Worm (Caenorhabditis elegans) whole organism, L3 larva: ENCODE measurements around the gene C41H7.2.

ENCODE experiments used
- R02D3.7 ChIP-seq: fragments of 150-350 bp; optimal IDR thresholded peaks from 2 replicates; lab custom pipeline; 2014; ENCODE audit warnings: missing biosample characterization, missing genetic modification characterization
- aly-2 ChIP-seq: fragments of 150-350 bp; optimal IDR thresholded peaks from 2 replicates; lab custom pipeline; 2014; ENCODE audit warnings: missing biosample characterization, missing genetic modification characterization
- ama-1 ChIP-seq: fragments of 150-350 bp; optimal IDR thresholded peaks from 2 replicates; lab custom pipeline; 2018
- ceh-16 ChIP-seq: sonication (generic microtip); optimal IDR thresholded peaks from 2 replicates; lab custom pipeline; 2017; ENCODE audit warnings: missing biosample characterization, missing genetic modification characterization
- ceh-28 ChIP-seq: fragments of 150-350 bp; optimal IDR thresholded peaks from 2 replicates; lab custom pipeline; 2014; ENCODE audit warnings: missing biosample characterization, missing genetic modification reagents, missing genetic modification characterization
- ceh-9 ChIP-seq: sonication (generic microtip); optimal IDR thresholded peaks from 2 replicates; lab custom pipeline; 2018; ENCODE audit warnings: missing biosample characterization, missing genetic modification characterization
- daf-12 ChIP-seq: fragments of 150-350 bp; optimal IDR thresholded peaks from 2 replicates; lab custom pipeline; 2014; ENCODE audit warnings: missing biosample characterization, missing genetic modification reagents, missing genetic modification characterization
- egl-27 ChIP-seq: sonication (generic microtip); optimal IDR thresholded peaks from 4 replicates; lab custom pipeline; 2017; ENCODE audit warnings: missing biosample characterization, missing genetic modification reagents, missing genetic modification characterization
- elt-1 ChIP-seq: fragments of 150-350 bp; optimal IDR thresholded peaks from 2 replicates; lab custom pipeline; 2014; ENCODE audit warnings: missing biosample characterization, missing genetic modification characterization
- elt-3 ChIP-seq, 3 experiments: fragments of 150-350 bp in 1 of 3; sonication (generic microtip) in 2 of 3; optimal IDR thresholded peaks; 2 replicates in 2 of 3; 4 replicates in 1 of 3; lab custom pipeline; 2014 to 2017; ENCODE audit warnings: missing biosample characterization in 3 of 3, missing genetic modification characterization in 3 of 3
- eor-1 ChIP-seq, 2 experiments: fragments of 150-350 bp; optimal IDR thresholded peaks; 2 replicates each; lab custom pipeline; 2014 to 2018; ENCODE audit warnings: missing biosample characterization in 2 of 2, missing genetic modification characterization in 2 of 2
- fkh-2 ChIP-seq: fragments of 150-350 bp; optimal IDR thresholded peaks from 2 replicates; lab custom pipeline; 2014; ENCODE audit warnings: missing biosample characterization, missing genetic modification reagents, missing genetic modification characterization
- fos-1 ChIP-seq: fragments of 150-350 bp; optimal IDR thresholded peaks from 2 replicates; lab custom pipeline; 2014; ENCODE audit warnings: missing biosample characterization, missing genetic modification characterization
- lin-39 ChIP-seq: fragments of 150-350 bp; optimal IDR thresholded peaks from 2 replicates; lab custom pipeline; 2018; ENCODE audit warnings: missing biosample characterization, missing genetic modification reagents, missing genetic modification characterization
- mdl-1 ChIP-seq: fragments of 150-350 bp; optimal IDR thresholded peaks from 2 replicates; lab custom pipeline; 2014; ENCODE audit warnings: missing biosample characterization, missing genetic modification characterization
- mml-1 ChIP-seq: fragments of 150-350 bp; sonication (generic microtip); optimal IDR thresholded peaks from 3 replicates; lab custom pipeline; 2014; ENCODE audit warnings: missing biosample characterization, missing genetic modification characterization
- nfya-1 ChIP-seq: sonication (generic microtip); optimal IDR thresholded peaks from 2 replicates; lab custom pipeline; 2017; ENCODE audit warnings: missing genetic modification characterization, mild to moderate bottlenecking, missing compliant biosample characterization, antibody characterized with exemption, moderate library complexity; ENCODE audit not compliant: insufficient read depth
- nhr-11 ChIP-seq: fragments of 150-350 bp; optimal IDR thresholded peaks from 2 replicates; lab custom pipeline; 2014; ENCODE audit warnings: missing biosample characterization, missing genetic modification characterization
- nhr-12 ChIP-seq: fragments of 150-350 bp; optimal IDR thresholded peaks from 2 replicates; lab custom pipeline; 2014; ENCODE audit warnings: missing biosample characterization, missing genetic modification characterization
- nhr-237 ChIP-seq: fragments of 150-350 bp; optimal IDR thresholded peaks from 2 replicates; lab custom pipeline; 2014; ENCODE audit warnings: missing biosample characterization, missing genetic modification characterization
- nhr-28 ChIP-seq: fragments of 150-350 bp; optimal IDR thresholded peaks from 2 replicates; lab custom pipeline; 2014; ENCODE audit warnings: missing biosample characterization, missing genetic modification characterization
- nhr-76 ChIP-seq: fragments of 150-350 bp; sonication (generic microtip); optimal IDR thresholded peaks from 5 replicates; lab custom pipeline; 2014; ENCODE audit warnings: missing biosample characterization, missing genetic modification characterization
- nhr-77 ChIP-seq: fragments of 150-350 bp; optimal IDR thresholded peaks from 2 replicates; lab custom pipeline; 2014; ENCODE audit warnings: missing biosample characterization, missing genetic modification characterization
- pha-4 ChIP-seq: fragments of 150-350 bp; optimal IDR thresholded peaks from 2 replicates; lab custom pipeline; 2014; ENCODE audit warnings: missing biosample characterization, missing genetic modification reagents, missing genetic modification characterization
- pqm-1 ChIP-seq: fragments of 150-350 bp; optimal IDR thresholded peaks from 2 replicates; lab custom pipeline; 2017; ENCODE audit warnings: missing biosample characterization, missing genetic modification characterization, inconsistent platforms
- sea-2 ChIP-seq: fragments of 150-350 bp; sonication (generic microtip); optimal IDR thresholded peaks from 4 replicates; lab custom pipeline; 2014; ENCODE audit warnings: missing biosample characterization, missing genetic modification reagents, missing genetic modification characterization
- skn-1 ChIP-seq: fragments of 150-350 bp; optimal IDR thresholded peaks from 2 replicates; lab custom pipeline; 2014; ENCODE audit warnings: missing biosample characterization, missing genetic modification characterization
- snpc-4 ChIP-seq: fragments of 150-350 bp; optimal IDR thresholded peaks from 2 replicates; lab custom pipeline; 2014; ENCODE audit warnings: missing biosample characterization, missing genetic modification characterization
- tbx-2 ChIP-seq: sonication (generic microtip); optimal IDR thresholded peaks from 2 replicates; lab custom pipeline; 2016; ENCODE audit warnings: mild to moderate bottlenecking, missing genetic modification characterization, missing compliant biosample characterization
- unc-39 ChIP-seq: sonication (generic microtip); optimal IDR thresholded peaks from 4 replicates; lab custom pipeline; 2017; ENCODE audit warnings: missing biosample characterization, missing genetic modification characterization
- zag-1 ChIP-seq: fragments of 150-350 bp; optimal IDR thresholded peaks from 2 replicates; lab custom pipeline; 2014; ENCODE audit warnings: missing biosample characterization, missing genetic modification characterization

Gene C41H7.2

ce11 chrII:3005499-3005898, 9.1 kb upstream of the C41H7.2 start, which contains the start of gene lido-12:
Gene lido-12, plus strand, starts transcription at chrII:3005799.
- no peak for TF ChIP-seq nhr-12 (tag; lab: Kevin White, UChicago)
- TF ChIP-seq nhr-237 (tag; lab: Kevin White, UChicago): no peak
- no peak for TF ChIP-seq R02D3.7 (tag; lab: Kevin White, UChicago)
- no peak for TF ChIP-seq mdl-1
- TF ChIP-seq aly-2 (tag; lab: Kevin White, UChicago): no peak
- no peak for TF ChIP-seq snpc-4

- TF ChIP-seq R02D3.7 (tag; lab: Kevin White, UChicago) (no peak), snpc-4 (no peak)
These were observed 6.2 kb upstream of the C41H7.2 start, which contains the start of gene sdz-5 for ce11 chrII:3008400-3008799. Gene sdz-5, plus strand, starts transcription at chrII:3008700.

ce11 chrII:3012133-3012532, 2.5 kb upstream of the C41H7.2 start, which contains the start of gene C41H7.9:
Gene C41H7.9, minus strand, starts transcription at chrII:3012233.
- no peak for TF ChIP-seq nhr-11 (tag; lab: Kevin White, UChicago)
- TF ChIP-seq nfya-1: no peak
- no peak for TF ChIP-seq ama-1 (lab: Kevin White, UChicago)
- no peak for TF ChIP-seq mml-1 (tag; lab: Kevin White, UChicago)
- TF ChIP-seq sea-2: no peak
- TF ChIP-seq unc-39 (tag; lab: Kevin White, UChicago): no peak
- TF ChIP-seq lin-39 (tag; lab: Kevin White, UChicago): no peak
- TF ChIP-seq R02D3.7 (tag; lab: Kevin White, UChicago): no peak
- no peak for TF ChIP-seq elt-3 (tag; optimal IDR thresholded peaks at IDR 0.05; lab: Kevin White, UChicago)
- no peak for TF ChIP-seq snpc-4
- no peak for TF ChIP-seq zag-1 (tag; lab: Kevin White, UChicago)
- no peak for TF ChIP-seq fos-1 (tag; lab: Kevin White, UChicago)
- TF ChIP-seq ceh-9 (tag; lab: Kevin White, UChicago): no peak

- TF ChIP-seq nhr-237 (tag; lab: Kevin White, UChicago): no peak
- no peak for TF ChIP-seq tbx-2
- TF ChIP-seq ceh-16 (tag; lab: Kevin White, UChicago): no peak
- no peak for TF ChIP-seq daf-12 (tag; lab: Kevin White, UChicago)
- TF ChIP-seq skn-1: no peak
- TF ChIP-seq pha-4 (tag; lab: Kevin White, UChicago): no peak
- TF ChIP-seq nfya-1: no peak
- no peak for TF ChIP-seq pqm-1
- no peak for TF ChIP-seq mdl-1
- TF ChIP-seq ceh-28 (tag; lab: Kevin White, UChicago): no peak
- TF ChIP-seq lin-39 (tag; lab: Kevin White, UChicago): no peak
- TF ChIP-seq elt-1 (tag; lab: Kevin White, UChicago): no peak
These were observed 5.2 kb downstream of the C41H7.2 start, which contains the start of gene clec-3 for ce11 chrII:3019807-3020206. Gene clec-3, minus strand, starts transcription at chrII:3019907.

- TF ChIP-seq nhr-28 (tag; lab: Kevin White, UChicago) (no peak), ceh-28 (tag; lab: Kevin White, UChicago) (no peak), egl-27 (tag; lab: Kevin White, UChicago) (no peak)
- TF ChIP-seq, all 47 proteins: peak for 0
These were observed 6.3 kb downstream of the C41H7.2 start for ce11 chrII:3020899-3021298.

- TF ChIP-seq snpc-4 (no peak), nhr-237 (tag; lab: Kevin White, UChicago) (no peak), eor-1 (tag; optimal IDR thresholded peaks at IDR 0.05; lab: Kevin White, UChicago) (no peak), tbx-2 (no peak), nhr-77 (no peak), fkh-2 (tag; lab: Kevin White, UChicago) (no peak), nhr-76 (tag; lab: Kevin White, UChicago) (no peak), ceh-9 (tag; lab: Kevin White, UChicago) (no peak), nhr-12 (tag; lab: Kevin White, UChicago) (no peak), fos-1 (tag; lab: Kevin White, UChicago) (no peak), nhr-28 (tag; lab: Kevin White, UChicago) (no peak), pha-4 (tag; lab: Kevin White, UChicago) (no peak), R02D3.7 (tag; lab: Kevin White, UChicago) (no peak)
- TF ChIP-seq, all 47 proteins: peak for 0
These were observed 8.8 kb downstream of the C41H7.2 start, which contains the start of gene clec-2 for ce11 chrII:3023381-3023935. Gene clec-2, minus strand, starts transcription at chrII:3023431.
